Worm (Caenorhabditis elegans) whole organism, L4/young adult: ENCODE data around the gene mks-5.

Experiments used
- W03F9.2 ChIP-seq: fragments of 150-350 bp; optimal IDR thresholded peaks from 2 replicates; lab custom pipeline; 2014; ENCODE audit warnings: missing biosample characterization, missing genetic modification characterization
- dao-5 ChIP-seq: sonication (generic microtip); optimal IDR thresholded peaks from 2 replicates; lab custom pipeline; 2016; ENCODE audit warnings: missing genotype, missing genetic modification characterization, moderate library complexity, missing compliant biosample characterization
- him-1 ChIP-seq: sonication (generic microtip); optimal IDR thresholded peaks from 2 replicates; lab custom pipeline; 2016; ENCODE audit warnings: missing genotype, missing genetic modification reagents, missing genetic modification characterization, missing compliant biosample characterization

DNA sequence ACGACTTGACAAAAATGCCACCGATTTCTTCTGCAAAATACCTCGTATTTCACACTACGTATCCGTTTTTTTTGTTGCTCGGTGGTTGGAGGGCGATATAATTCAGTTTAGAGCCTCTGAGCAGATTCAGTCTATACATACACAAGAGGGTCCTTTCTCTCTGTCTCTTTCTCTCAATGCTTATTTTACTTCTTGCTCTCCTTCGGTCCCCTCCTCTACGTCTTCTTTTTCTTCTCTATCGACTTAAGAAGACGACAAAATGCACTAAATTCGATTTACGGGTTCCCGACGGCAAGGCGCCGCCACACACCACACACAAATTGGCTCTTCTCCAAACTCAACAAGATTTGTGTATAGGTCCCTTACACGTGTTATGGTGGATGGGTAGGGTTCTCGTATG lies 38.9 kb downstream of the mks-5 start:
- no peak for TF ChIP-seq W03F9.2 (tag; lab: Kevin White, UChicago)
- no peak for TF ChIP-seq dao-5 (tag; lab: Kevin White, UChicago)
- TF ChIP-seq him-1 (tag; lab: Kevin White, UChicago): no peak
